Worm (Caenorhabditis elegans) whole organism, L4 larva: Measurements from ENCODE around the gene nlp-59.

Source experiments
- D1046.2 ChIP-seq: fragments of 200-800 bp; sonication (Bioruptor generic); IDR thresholded peaks from 2 replicates; pipeline ENCODE4 v1.3.6; 2022; ENCODE audit warnings: missing genetic modification characterization, missing compliant biosample characterization
- T26A8.4 ChIP-seq: fragments of 200-800 bp; sonication (Bioruptor generic); IDR thresholded peaks from 2 replicates; pipeline ENCODE4 v1.3.6; 2022; ENCODE audit warnings: missing genetic modification characterization, missing compliant biosample characterization
- arid-1 ChIP-seq: fragments of 200-800 bp; sonication (Bioruptor generic); conservative IDR thresholded peaks from 2 replicates; pipeline ENCODE4 v1.3.6; 2022; ENCODE audit warnings: missing genetic modification reagents, missing genetic modification characterization, missing compliant biosample characterization
- ceh-20 ChIP-seq: fragments of 200-800 bp; sonication (Bioruptor generic); IDR thresholded peaks from 2 replicates; pipeline ENCODE4 v1.3.6; 2022; ENCODE audit warnings: missing genetic modification reagents, missing genetic modification characterization, missing compliant biosample characterization
- ceh-32 ChIP-seq: sonication (generic microtip); optimal IDR thresholded peaks from 2 replicates; lab custom pipeline; 2016; ENCODE audit warnings: mild to moderate bottlenecking, missing genetic modification characterization, missing compliant biosample characterization; ENCODE audit not compliant: poor library complexity
- daf-16 ChIP-seq, 3 experiments: sonication (generic microtip); optimal IDR thresholded peaks; 2 replicates each; lab custom pipeline; 2016 to 2017; ENCODE audit warnings: missing genetic modification characterization in 3 of 3, missing genetic modification reagents in 3 of 3, mild to moderate bottlenecking in 2 of 3, missing compliant biosample characterization in 2 of 3, missing biosample characterization in 1 of 3, moderate library complexity in 1 of 3
- hlh-30 ChIP-seq: sonication (generic microtip); optimal IDR thresholded peaks from 2 replicates; lab custom pipeline; 2017; ENCODE audit warnings: antibody characterized with exemption, mild to moderate bottlenecking, missing genetic modification characterization, missing compliant biosample characterization; ENCODE audit not compliant: insufficient read depth
- jun-1 ChIP-seq: fragments of 150-350 bp; optimal IDR thresholded peaks from 2 replicates; lab custom pipeline; 2014; ENCODE audit warnings: missing biosample characterization, missing genetic modification reagents, missing genetic modification characterization
- lim-7 ChIP-seq: fragments of 200-800 bp; sonication (Bioruptor generic); IDR thresholded peaks from 2 replicates; pipeline ENCODE4 v1.3.6; 2022; ENCODE audit warnings: missing genetic modification characterization, missing compliant biosample characterization
- lin-38 ChIP-seq: fragments of 200-800 bp; sonication (Bioruptor generic); IDR thresholded peaks from 2 replicates; pipeline ENCODE4 v1.3.6; 2022; ENCODE audit warnings: missing genetic modification reagents, missing genetic modification characterization, missing compliant biosample characterization
- nhr-10 ChIP-seq: fragments of 150-350 bp; optimal IDR thresholded peaks from 2 replicates; lab custom pipeline; 2014; ENCODE audit warnings: missing biosample characterization, missing genetic modification characterization
- nhr-42 ChIP-seq: fragments of 200-800 bp; sonication (Bioruptor generic); IDR thresholded peaks from 2 replicates; pipeline ENCODE4 v1.3.6; 2022; ENCODE audit warnings: missing genetic modification characterization, missing compliant biosample characterization
- nhr-48 ChIP-seq: sonication (generic microtip); optimal IDR thresholded peaks from 2 replicates; lab custom pipeline; 2016; ENCODE audit warnings: mild to moderate bottlenecking, missing genetic modification characterization, missing compliant biosample characterization
- rbr-2 ChIP-seq: sonication (generic microtip); optimal IDR thresholded peaks from 2 replicates; lab custom pipeline; 2016; ENCODE audit warnings: missing genotype, missing genetic modification characterization, missing compliant biosample characterization
- snpc-4 ChIP-seq: fragments of 150-350 bp; optimal IDR thresholded peaks from 2 replicates; lab custom pipeline; 2014; ENCODE audit warnings: missing biosample characterization, missing genetic modification characterization
- spr-1 ChIP-seq: sonication (generic microtip); optimal IDR thresholded peaks from 2 replicates; lab custom pipeline; 2016; ENCODE audit warnings: mild to moderate bottlenecking, missing genetic modification characterization, missing compliant biosample characterization
- spr-3 ChIP-seq: fragments of 200-800 bp; sonication (Bioruptor generic); optimal IDR thresholded peaks from 2 replicates; lab custom pipeline; 2018; ENCODE audit warnings: mild to moderate bottlenecking, missing genetic modification characterization, missing compliant biosample characterization
- zfp-2 ChIP-seq: sonication (generic microtip); optimal IDR thresholded peaks from 2 replicates; lab custom pipeline; 2016; ENCODE audit warnings: mild to moderate bottlenecking, missing genetic modification characterization, missing compliant biosample characterization
- zfp-3 ChIP-seq: fragments of 200-800 bp; sonication (Bioruptor generic); conservative IDR thresholded peaks from 2 replicates; pipeline ENCODE4 v1.3.6; 2022; ENCODE audit warnings: missing genetic modification reagents, missing genetic modification characterization, missing compliant biosample characterization

The nlp-59 gene

DNA sequence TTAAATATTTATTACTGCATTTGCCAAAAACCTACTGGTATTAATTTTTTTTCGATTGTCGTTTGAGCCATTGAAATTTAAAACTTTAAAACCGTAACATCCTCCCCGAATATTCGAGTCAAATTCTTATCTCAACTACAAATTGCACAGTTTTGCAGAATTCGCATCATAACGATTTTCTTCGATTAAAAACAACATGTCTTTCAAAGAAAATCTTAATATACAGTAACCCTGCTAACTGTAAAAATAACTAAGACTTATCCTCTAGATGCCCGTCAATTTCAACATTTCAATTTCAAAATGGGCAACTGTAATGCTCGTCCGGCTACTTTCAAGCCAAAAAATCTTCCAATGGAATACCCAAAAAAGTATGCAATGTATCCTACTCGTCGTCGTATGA, 49.5 kb downstream of the nlp-59 start, which contains the start of gene F14H8.5:
F14H8.5 (plus strand) TSS at position 301 of the 400 bp plus-strand sequence.
- TF ChIP-seq nhr-10 (tag; lab: Kevin White, UChicago) (no peak), jun-1 (tag; lab: Kevin White, UChicago) (no peak), lim-7 (GFP tag; lab: Robert Waterston, UW) (no peak), spr-1 (no peak), lin-38 (no peak), nhr-48 (tag; lab: Kevin White, UChicago) (no peak), zfp-2 (tag; lab: Kevin White, UChicago) (no peak), nhr-42 (GFP tag; lab: Robert Waterston, UW) (no peak), D1046.2 (GFP tag; lab: Robert Waterston, UW) (no peak), hlh-30 (tag; lab: Kevin White, UChicago) (no peak), T26A8.4 (GFP tag; lab: Robert Waterston, UW) (no peak), arid-1 (GFP tag; lab: Robert Waterston, UW) (no peak), rbr-2 (tag; lab: Kevin White, UChicago) (no peak), spr-3 (no peak), zfp-3 (GFP tag; lab: Robert Waterston, UW) (no peak), daf-16 (GFP tag; optimal IDR thresholded peaks at IDR 0.05; lab: Kevin White, UChicago) (no peak), daf-16 (tag; optimal IDR thresholded peaks at IDR 0.05; lab: Kevin White, UChicago) (no peak), ceh-32 (tag; lab: Kevin White, UChicago) (no peak), snpc-4 (tag; lab: Kevin White, UChicago) (no peak), ceh-20 (GFP tag; lab: Robert Waterston, UW) (no peak)
